Worm (Caenorhabditis elegans): Measurements from ENCODE around the gene F59B10.6.

F59B10.6 gene

DNA sequence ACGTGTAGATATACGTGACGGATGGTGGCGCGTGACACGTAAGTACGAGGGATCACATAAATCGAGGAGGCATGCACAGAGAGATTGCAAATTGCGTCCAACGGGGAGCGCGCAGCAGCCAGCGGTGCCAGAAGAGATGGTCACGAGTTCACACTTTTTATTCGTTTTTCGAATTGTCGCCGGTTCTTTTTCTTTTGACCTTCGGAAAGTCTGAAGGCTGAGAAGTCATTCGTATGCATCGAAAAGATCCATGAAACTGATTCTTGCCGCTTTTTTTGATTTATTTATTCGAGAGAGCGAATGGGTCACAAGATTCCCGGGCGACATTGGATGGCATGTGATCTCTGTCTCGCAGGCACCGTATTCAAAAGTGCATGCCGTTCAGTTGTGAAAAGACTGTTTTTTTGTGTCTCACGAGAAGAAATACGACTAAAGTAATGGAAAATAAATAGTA lies 34.7 kb upstream of the F59B10.6 start (continued):
- TF ChIP-seq ekl-4 (GFP tag; IDR thresholded peaks at IDR 0.05) (peak; percentile 50; the same call in 1 of the 2 replicates), ztf-22 (GFP tag; optimal IDR thresholded peaks at IDR 0.05) (no peak), egl-44 (GFP tag; IDR thresholded peaks at IDR 0.05) (no peak), ama-1 (optimal IDR thresholded peaks at IDR 0.05) (no peak), ama-1 (GFP tag; optimal IDR thresholded peaks at IDR 0.05) (no peak), atf-7 (tag; optimal IDR thresholded peaks at IDR 0.05) (no peak), cebp-1 (GFP tag; IDR thresholded peaks at IDR 0.05) (no peak), cebp-1 (tag; optimal IDR thresholded peaks at IDR 0.05) (peak; percentile 74), ztf-28 (GFP tag; IDR thresholded peaks at IDR 0.05) (no peak), efl-1 (GFP tag; optimal IDR thresholded peaks at IDR 0.05) (no peak), C17E4.6 (GFP tag; IDR thresholded peaks at IDR 0.05) (no peak), C06A6.2 (GFP tag; conservative IDR thresholded peaks at IDR 0.05) (peak; percentile 48)

DNA sequence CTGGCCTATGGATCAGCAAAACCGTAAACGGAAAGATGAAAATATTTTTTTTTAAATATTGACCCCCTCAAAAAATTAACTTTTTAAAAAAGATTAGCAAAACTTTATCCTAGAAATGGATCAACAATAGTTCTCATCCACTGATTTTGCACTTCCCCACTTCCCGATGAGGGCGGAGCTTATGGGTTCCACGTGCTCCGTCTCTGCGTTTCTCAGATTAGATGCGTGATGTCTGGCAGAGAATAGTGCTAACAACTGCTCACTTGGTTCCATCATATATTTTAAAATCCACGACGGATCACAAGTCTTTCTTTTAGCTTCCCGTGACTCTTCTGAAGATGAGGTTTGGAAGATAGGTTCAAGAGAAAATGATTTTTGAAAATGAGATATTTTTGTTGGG lies 34.1 kb upstream of the F59B10.6 start:
- TF ChIP-seq K12H6.12 (tag; optimal IDR thresholded peaks at IDR 0.05), result peak; percentile 22
- TF ChIP-seq gei-17 (GFP tag; optimal IDR thresholded peaks at IDR 0.05), result no peak

DNA sequence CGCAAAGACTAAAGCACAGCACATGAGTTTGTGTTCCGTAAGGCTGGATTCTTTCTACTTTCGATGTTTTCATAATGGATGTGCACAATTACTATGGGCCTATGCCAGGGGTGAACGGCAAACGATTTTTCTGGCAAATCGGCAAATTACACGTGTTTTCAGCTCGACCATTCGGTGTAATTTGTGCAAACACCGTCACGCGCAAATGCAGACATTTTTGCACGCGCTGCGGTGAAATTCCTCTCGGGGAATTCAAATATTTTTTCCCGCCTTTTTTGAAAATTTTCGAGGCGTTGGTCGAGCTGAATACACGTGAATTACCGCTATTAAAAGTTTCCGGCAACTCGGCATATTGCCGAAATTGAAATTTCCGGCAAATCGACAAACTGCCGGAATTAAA lies 33.3 kb upstream of the F59B10.6 start:
- TF ChIP-seq ceh-58 (GFP tag; IDR thresholded peaks at IDR 0.05) (0 out of 2 replicates have a peak, but pooled peaks have one; percentile 25), Y79H2A.3 (GFP tag; conservative IDR thresholded peaks at IDR 0.05) (0 out of 2 replicates have a peak, but pooled peaks have one; percentile 28), ekl-4 (GFP tag; IDR thresholded peaks at IDR 0.05) (0 out of 2 replicates have a peak, but pooled peaks have one; percentile 19), F37B4.10 (GFP tag; IDR thresholded peaks at IDR 0.05) (0 out of 2 replicates have a peak, but pooled peaks have one; percentile 64)

DNA sequence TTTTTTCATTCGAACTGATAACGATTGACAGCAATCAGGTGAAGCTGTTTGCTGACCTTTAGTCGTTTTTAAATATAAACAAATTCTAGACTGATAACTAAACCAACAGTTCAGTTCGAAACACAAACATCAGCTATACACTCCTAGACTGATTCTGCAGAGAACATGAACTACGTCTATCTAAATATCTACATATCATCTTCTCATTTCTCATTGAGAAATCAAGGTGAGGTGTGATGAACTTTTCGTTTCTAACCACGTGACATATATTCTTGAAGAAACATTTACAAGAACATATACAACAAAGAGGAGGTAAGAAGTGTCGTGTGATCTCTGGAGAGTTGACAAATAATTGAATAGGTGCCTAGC lies 32.9 kb upstream of the F59B10.6 start:
- TF ChIP-seq ceh-79 (tag; optimal IDR thresholded peaks at IDR 0.05) (no peak), T26A5.8 (tag; optimal IDR thresholded peaks at IDR 0.05) (no peak), egl-18 (GFP tag; IDR thresholded peaks at IDR 0.05) (no peak), Y53G8AR.9 (GFP tag; conservative IDR thresholded peaks at IDR 0.05) (no peak), F37B4.10 (GFP tag; IDR thresholded peaks at IDR 0.05) (no peak), tlf-1 (GFP tag; optimal IDR thresholded peaks at IDR 0.05) (no peak), dox-1 (GFP tag; IDR thresholded peaks at IDR 0.05) (no peak), Y95B8A.8 (GFP tag; IDR thresholded peaks at IDR 0.05) (no peak), ztf-26 (tag; optimal IDR thresholded peaks at IDR 0.05) (no peak), Y79H2A.3 (GFP tag; conservative IDR thresholded peaks at IDR 0.05) (no peak), B0035.1 (tag; optimal IDR thresholded peaks at IDR 0.05) (no peak), cebp-2 (GFP tag; IDR thresholded peaks at IDR 0.05) (no peak), aptf-2 (GFP tag; conservative IDR thresholded peaks at IDR 0.05) (no peak), C06A6.2 (GFP tag; conservative IDR thresholded peaks at IDR 0.05) (no peak), nfya-1 (tag; optimal IDR thresholded peaks at IDR 0.05; ENCODE audit: borderline replicate concordance, insufficient read depth) (no peak), pbrm-1 (GFP tag; IDR thresholded peaks at IDR 0.05) (no peak), zim-3 (tag; optimal IDR thresholded peaks at IDR 0.05) (no peak), F49E8.2 (tag; optimal IDR thresholded peaks at IDR 0.05; ENCODE audit: insufficient read depth) (no peak), nfyb-1 (GFP tag; IDR thresholded peaks at IDR 0.05) (0 out of 2 replicates have a peak, but pooled peaks have one; percentile 6), attf-3 (GFP tag; conservative IDR thresholded peaks at IDR 0.05) (no peak), ceh-58 (GFP tag; IDR thresholded peaks at IDR 0.05) (no peak), lin-26 (GFP tag; IDR thresholded peaks at IDR 0.05) (no peak; the same call in 1 of the 2 replicates), ekl-4 (GFP tag; IDR thresholded peaks at IDR 0.05) (no peak), athp-1 (tag; optimal IDR thresholded peaks at IDR 0.05) (no peak), xnd-1 (tag; optimal IDR thresholded peaks at IDR 0.05) (no peak), F52B5.7 (tag; optimal IDR thresholded peaks at IDR 0.05) (no peak), mxl-1 (tag; optimal IDR thresholded peaks at IDR 0.05) (no peak), tbp1 (GFP tag; optimal IDR thresholded peaks at IDR 0.05) (no peak), D2030.7 (GFP tag; IDR thresholded peaks at IDR 0.05) (no peak), nhr-80 (tag; optimal IDR thresholded peaks at IDR 0.05) (peak; percentile 22), egl-44 (GFP tag; IDR thresholded peaks at IDR 0.05) (0 out of 2 replicates have a peak, but pooled peaks have one; percentile 48), dpff-1 (tag; optimal IDR thresholded peaks at IDR 0.05) (no peak), him-1 (tag; optimal IDR thresholded peaks at IDR 0.05) (no peak), lin-40 (tag; optimal IDR thresholded peaks at IDR 0.05) (peak; percentile 25)

All from whole organism, young adult.